Worm (Caenorhabditis elegans) whole organism, L4/young adult: ENCODE measurements around the gene cwp-5.

Experiments used
- W03F9.2 ChIP-seq: fragments of 150-350 bp; optimal IDR thresholded peaks from 2 replicates; lab custom pipeline; 2014; ENCODE audit warnings: missing biosample characterization, missing genetic modification characterization
- dao-5 ChIP-seq: sonication (generic microtip); optimal IDR thresholded peaks from 2 replicates; lab custom pipeline; 2016; ENCODE audit warnings: missing genotype, missing genetic modification characterization, moderate library complexity, missing compliant biosample characterization
- him-1 ChIP-seq: sonication (generic microtip); optimal IDR thresholded peaks from 2 replicates; lab custom pipeline; 2016; ENCODE audit warnings: missing genotype, missing genetic modification reagents, missing genetic modification characterization, missing compliant biosample characterization

DNA sequence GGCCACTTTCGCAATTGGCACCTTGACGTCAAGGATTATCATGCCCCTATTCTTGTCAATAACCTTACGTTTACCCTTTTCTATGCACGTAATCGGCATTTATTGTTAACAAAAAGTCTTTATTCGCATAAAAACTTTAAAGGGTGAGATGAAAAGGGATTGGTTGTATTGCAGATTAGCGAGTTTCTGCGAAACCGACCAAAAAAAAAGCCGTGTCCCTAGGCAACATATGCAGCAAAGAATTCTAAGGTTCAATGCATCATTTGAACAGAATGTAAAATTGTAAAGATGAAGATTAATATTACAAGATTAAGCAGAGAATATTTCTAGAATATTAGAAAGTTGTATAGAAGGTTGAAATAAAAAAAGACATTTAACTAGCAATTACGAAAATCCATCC, 7.7 kb downstream of the cwp-5 start:
- TF ChIP-seq dao-5 (tag; lab: Kevin White, UChicago) (no peak), him-1 (tag; lab: Kevin White, UChicago) (no peak), W03F9.2 (tag; lab: Kevin White, UChicago) (no peak)
